Fruit fly (Drosophila melanogaster) whole organism, pupa: ENCODE data around the gene CG10237.

ENCODE experiments used
- CG10348 ChIP-seq: fragments of 200-800 bp; sonication (Bioruptor generic); IDR thresholded peaks from 2 replicates; pipeline ENCODE4 v1.3.6; 2022; ENCODE audit warnings: missing biosample characterization, missing genetic modification characterization
- CG12605 ChIP-seq: fragments of 200-800 bp; sonication (Bioruptor generic); IDR thresholded peaks from 2 replicates; pipeline ENCODE4 v1.3.6; 2022; ENCODE audit warnings: missing biosample characterization, missing genetic modification characterization
- CG13204 ChIP-seq: fragments of 200-800 bp; sonication (Bioruptor generic); optimal IDR thresholded peaks from 2 replicates; lab custom pipeline; 2018; ENCODE audit warnings: missing biosample characterization, mild to moderate bottlenecking, missing genetic modification characterization, moderate library complexity
- CG14655 ChIP-seq: fragments of 200-800 bp; sonication (Bioruptor generic); optimal IDR thresholded peaks from 3 replicates; lab custom pipeline; 2017; ENCODE audit warnings: mild to moderate bottlenecking, missing biosample characterization, missing genetic modification reagents, missing genetic modification characterization
- CG15710 ChIP-seq: fragments of 200-800 bp; sonication (Bioruptor generic); optimal IDR thresholded peaks from 2 replicates; lab custom pipeline; 2018; ENCODE audit warnings: missing biosample characterization, mild to moderate bottlenecking, missing genetic modification characterization, moderate library complexity
- CG17806 ChIP-seq: fragments of 200-800 bp; sonication (Bioruptor generic); optimal IDR thresholded peaks from 2 replicates; lab custom pipeline; 2018; ENCODE audit warnings: missing biosample characterization, mild to moderate bottlenecking, missing genetic modification characterization, moderate library complexity
- CG32121 ChIP-seq: fragments of 200-800 bp; sonication (Bioruptor generic); IDR thresholded peaks from 2 replicates; pipeline ENCODE4 v1.3.6; 2022; ENCODE audit warnings: missing biosample characterization, missing genetic modification characterization
- CG34367 ChIP-seq: fragments of 200-800 bp; sonication (Bioruptor generic); optimal IDR thresholded peaks from 2 replicates; lab custom pipeline; 2018; ENCODE audit warnings: missing biosample characterization, mild to moderate bottlenecking, missing genetic modification characterization
- CG4496 ChIP-seq: fragments of 200-800 bp; sonication (Bioruptor generic); IDR thresholded peaks from 3 replicates; pipeline ENCODE4 v1.3.6; 2022; ENCODE audit warnings: missing biosample characterization, missing genetic modification characterization
- CG8159 ChIP-seq: fragments of 200-800 bp; sonication (Bioruptor generic); optimal IDR thresholded peaks from 3 replicates; lab custom pipeline; 2018; ENCODE audit warnings: missing biosample characterization, mild to moderate bottlenecking, missing genetic modification characterization, moderate library complexity
- CG8301 ChIP-seq: fragments of 200-800 bp; sonication (Bioruptor generic); optimal IDR thresholded peaks from 2 replicates; lab custom pipeline; 2018; ENCODE audit warnings: missing biosample characterization, mild to moderate bottlenecking, missing genetic modification characterization
- CG9948 ChIP-seq: fragments of 200-800 bp; sonication (Bioruptor generic); optimal IDR thresholded peaks from 2 replicates; lab custom pipeline; 2018; ENCODE audit warnings: missing biosample characterization, mild to moderate bottlenecking, missing genetic modification characterization, moderate library complexity
- D1 ChIP-seq: fragments of 200-800 bp; sonication (Bioruptor generic); optimal IDR thresholded peaks from 2 replicates; lab custom pipeline; 2018; ENCODE audit warnings: missing biosample characterization, mild to moderate bottlenecking, missing genetic modification characterization, moderate library complexity
- EcR ChIP-seq: fragments of 200-800 bp; sonication (Bioruptor generic); optimal IDR thresholded peaks from 3 replicates; lab custom pipeline; 2019; ENCODE audit warnings: missing biosample characterization, missing genetic modification characterization, mild to moderate bottlenecking, moderate library complexity, missing genetic modification reagents
- Ets98B ChIP-seq: fragments of 200-800 bp; sonication (Bioruptor generic); IDR thresholded peaks from 2 replicates; pipeline ENCODE4 v1.3.6; 2022; ENCODE audit warnings: missing biosample characterization, missing genetic modification characterization
- Pif1A ChIP-seq: fragments of 200-800 bp; sonication (Bioruptor generic); optimal IDR thresholded peaks from 3 replicates; lab custom pipeline; 2016; ENCODE audit warnings: missing biosample characterization, missing genetic modification characterization
- Pif1B ChIP-seq: fragments of 200-800 bp; sonication (Bioruptor generic); optimal IDR thresholded peaks from 3 replicates; lab custom pipeline; 2016; ENCODE audit warnings: missing biosample characterization, missing genetic modification characterization
- Snoo ChIP-seq: fragments of 200-800 bp; sonication (Bioruptor generic); optimal IDR thresholded peaks from 3 replicates; lab custom pipeline; 2017; ENCODE audit warnings: missing biosample characterization, mild to moderate bottlenecking, missing genetic modification characterization, inconsistent platforms
- fd96Ca ChIP-seq: fragments of 200-800 bp; sonication (Bioruptor generic); IDR thresholded peaks from 3 replicates; pipeline ENCODE4 v1.3.6; 2022; ENCODE audit warnings: missing biosample characterization, missing genetic modification characterization
- gl ChIP-seq: fragments of 200-800 bp; sonication (Bioruptor generic); optimal IDR thresholded peaks from 2 replicates; lab custom pipeline; 2018; ENCODE audit warnings: missing biosample characterization, mild to moderate bottlenecking, missing genetic modification characterization
- rn ChIP-seq: fragments of 200-800 bp; sonication (Bioruptor generic); IDR thresholded peaks from 2 replicates; pipeline ENCODE4 v1.3.6; 2022; ENCODE audit warnings: missing biosample characterization, missing genetic modification characterization

Gene CG10237

dm6 chr2L:19463824-19464317 lies 21.3 kb upstream of the CG10237 start, which contains the start of gene tj:
TSS of gene tj (plus strand) at chr2L:19464267.
- TF ChIP-seq CG4496 (GFP tag; lab: Robert Waterston, UW) = peak; percentile 53; the same call in 1 of the 3 replicates
- TF ChIP-seq CG10348 (GFP tag; lab: Robert Waterston, UW) = no peak
- TF ChIP-seq, all 21 proteins: peak for 1

dm6 chr2L:19463405-19463804 lies 20.9 kb upstream of the CG10237 start:
- TF ChIP-seq Pif1A (GFP tag; lab: Kevin White, UChicago) = peak; percentile 2
- no peak for TF ChIP-seq Snoo (tag; lab: Kevin White, UChicago)
- TF ChIP-seq fd96Ca (GFP tag; lab: Robert Waterston, UW) = no peak
- TF ChIP-seq CG13204 = no peak
- TF ChIP-seq CG9948 (tag; lab: Kevin White, UChicago) = peak; percentile 23
- TF ChIP-seq CG32121 (GFP tag; lab: Robert Waterston, UW) = no peak
- no peak for TF ChIP-seq CG34367 (tag; lab: Kevin White, UChicago)
- no peak for TF ChIP-seq CG8159 (tag; lab: Kevin White, UChicago)
- TF ChIP-seq rn = no peak
- TF ChIP-seq CG15710 = no peak
- peak; percentile 70 for TF ChIP-seq CG14655
- TF ChIP-seq D1 (tag; lab: Kevin White, UChicago) = no peak
- no peak for TF ChIP-seq CG10348 (GFP tag; lab: Robert Waterston, UW)
- 0 out of 2 replicates have a peak, but pooled peaks have one; percentile 7 for TF ChIP-seq CG12605 (GFP tag; lab: Robert Waterston, UW)
- TF ChIP-seq Ets98B (GFP tag; lab: Robert Waterston, UW) = no peak
- no peak for TF ChIP-seq CG4496 (GFP tag; lab: Robert Waterston, UW)
- peak; percentile 8 for TF ChIP-seq CG8301 (tag; lab: Kevin White, UChicago)
- TF ChIP-seq Pif1B (GFP tag; lab: Kevin White, UChicago) = no peak
- no peak for TF ChIP-seq gl (tag; lab: Kevin White, UChicago)
- TF ChIP-seq CG17806 (tag; lab: Kevin White, UChicago) = no peak
- no peak for TF ChIP-seq EcR (GFP tag; lab: Kevin White, UChicago)

dm6 chr2L:19462898-19463297 lies 20.4 kb upstream of the CG10237 start:
- TF ChIP-seq CG4496 (GFP tag; lab: Robert Waterston, UW) (peak; percentile 72; the same call in 2 of the 3 replicates), Ets98B (GFP tag; lab: Robert Waterston, UW) (peak; percentile 19; the same call in 1 of the 2 replicates), Snoo (tag; lab: Kevin White, UChicago) (no peak), CG9948 (tag; lab: Kevin White, UChicago) (no peak), CG12605 (GFP tag; lab: Robert Waterston, UW) (no peak), CG17806 (tag; lab: Kevin White, UChicago) (no peak), CG10348 (GFP tag; lab: Robert Waterston, UW) (no peak)

dm6 chr2L:19459404-19459803 lies 16.9 kb upstream of the CG10237 start:
- TF ChIP-seq rn = no peak

- TF ChIP-seq CG8301 (tag; lab: Kevin White, UChicago) (no peak), CG10348 (GFP tag; lab: Robert Waterston, UW) (no peak), rn (no peak), D1 (tag; lab: Kevin White, UChicago) (no peak), CG4496 (GFP tag; lab: Robert Waterston, UW) (no peak)
Measured at dm6 chr2L:19457890-19458580, 15.5 kb upstream of the CG10237 start.

dm6 chr2L:19455723-19456122 lies 13.2 kb upstream of the CG10237 start:
- no peak for TF ChIP-seq fd96Ca (GFP tag; lab: Robert Waterston, UW)
- TF ChIP-seq D1 (tag; lab: Kevin White, UChicago) = no peak
- no peak for TF ChIP-seq CG8301 (tag; lab: Kevin White, UChicago)
- TF ChIP-seq CG13204 = no peak
- no peak for TF ChIP-seq CG15710
- TF ChIP-seq CG10348 (GFP tag; lab: Robert Waterston, UW) = no peak
- no peak for TF ChIP-seq Pif1B (GFP tag; lab: Kevin White, UChicago)
- TF ChIP-seq EcR (GFP tag; lab: Kevin White, UChicago) = no peak
- no peak for TF ChIP-seq Pif1A (GFP tag; lab: Kevin White, UChicago)
- TF ChIP-seq Snoo (tag; lab: Kevin White, UChicago) = no peak
- TF ChIP-seq CG32121 (GFP tag; lab: Robert Waterston, UW) = no peak
- TF ChIP-seq CG9948 (tag; lab: Kevin White, UChicago) = no peak
- TF ChIP-seq, all 21 proteins: peak for 0

dm6 chr2L:19455209-19455608 lies 12.7 kb upstream of the CG10237 start:
- TF ChIP-seq D1 (tag; lab: Kevin White, UChicago) (no peak), CG13204 (no peak), CG32121 (GFP tag; lab: Robert Waterston, UW) (peak; percentile 26; the same call in 1 of the 2 replicates)
